Fruit fly (Drosophila melanogaster) whole organism, embryonic: ENCODE measurements around the gene tank.

ENCODE experiments used
- Ada2b ChIP-seq: fragments of 200-800 bp; sonication (Bioruptor generic); IDR thresholded peaks from 2 replicates; pipeline ENCODE4 v1.3.6; 2022; ENCODE audit warnings: missing biosample characterization, missing genetic modification characterization
- Awh ChIP-seq: fragments of 200-800 bp; sonication (Bioruptor generic); IDR thresholded peaks from 2 replicates; pipeline ENCODE4, ENCODE4 v1.3.6; 2022; ENCODE audit warnings: missing biosample characterization, missing genetic modification characterization
- BEAF-32 ChIP-seq: fragments of 200-800 bp; sonication (Bioruptor generic); optimal IDR thresholded peaks from 3 replicates; lab custom pipeline; 2017; ENCODE audit warnings: missing biosample characterization, missing genetic modification characterization, mild to moderate bottlenecking, moderate library complexity, missing genetic modification reagents
- Bgb ChIP-seq: fragments of 200-800 bp; sonication (Bioruptor generic); IDR thresholded peaks from 2 replicates; pipeline ENCODE4 v1.3.6; 2022; ENCODE audit warnings: missing biosample characterization, missing genetic modification characterization; ENCODE audit not compliant: partially characterized antibody
- CG10543 ChIP-seq: fragments of 200-800 bp; sonication (Bioruptor generic); optimal IDR thresholded peaks from 3 replicates; lab custom pipeline; 2017; ENCODE audit warnings: missing biosample characterization, mild to moderate bottlenecking, missing genetic modification characterization, moderate library complexity
- CG11093 ChIP-seq: fragments of 200-800 bp; sonication (Bioruptor generic); IDR thresholded peaks from 3 replicates; pipeline ENCODE4 v1.3.6; 2022; ENCODE audit warnings: missing biosample characterization, missing genetic modification characterization
- CG11247 ChIP-seq: fragments of 200-800 bp; sonication (Bioruptor generic); IDR thresholded peaks from 2 replicates; pipeline ENCODE4 v1.3.6; 2022; ENCODE audit warnings: missing biosample characterization, missing genetic modification characterization
- CG11696 ChIP-seq: fragments of 200-800 bp; sonication (Bioruptor generic); IDR thresholded peaks from 2 replicates; pipeline ENCODE4 v1.3.6; 2022; ENCODE audit warnings: missing biosample characterization, missing genetic modification characterization
- CG12299 ChIP-seq: fragments of 200-800 bp; sonication (Bioruptor generic); optimal IDR thresholded peaks from 2 replicates; lab custom pipeline; 2018; ENCODE audit warnings: missing biosample characterization, mild to moderate bottlenecking, missing genetic modification characterization
- CG17328 ChIP-seq: fragments of 200-800 bp; sonication (Bioruptor generic); IDR thresholded peaks from 2 replicates; pipeline ENCODE4 v1.3.6; 2022; ENCODE audit warnings: missing biosample characterization, missing genetic modification characterization
- CG17359 ChIP-seq: fragments of 200-800 bp; sonication (Bioruptor generic); optimal IDR thresholded peaks from 3 replicates; lab custom pipeline; 2018; ENCODE audit warnings: missing biosample characterization, mild to moderate bottlenecking, missing genetic modification characterization, moderate library complexity
- CG17385 ChIP-seq: fragments of 200-800 bp; sonication (Bioruptor generic); optimal IDR thresholded peaks from 3 replicates; lab custom pipeline; 2018; ENCODE audit warnings: missing biosample characterization, mild to moderate bottlenecking, missing genetic modification characterization
- CG2712 ChIP-seq: fragments of 200-800 bp; optimal IDR thresholded peaks from 3 replicates; lab custom pipeline; 2019; ENCODE audit warnings: missing biosample characterization, mild to moderate bottlenecking, missing genetic modification characterization, moderate library complexity
- CG31224 ChIP-seq: fragments of 200-800 bp; sonication (Bioruptor generic); IDR thresholded peaks from 2 replicates; pipeline ENCODE4 v1.3.6; 2022; ENCODE audit warnings: missing biosample characterization, missing genetic modification characterization
- CG31365 ChIP-seq: fragments of 200-800 bp; sonication (Bioruptor generic); optimal IDR thresholded peaks from 2 replicates; lab custom pipeline; 2018; ENCODE audit warnings: missing biosample characterization, mild to moderate bottlenecking, missing genetic modification characterization
- CG32767 ChIP-seq: fragments of 200-800 bp; sonication (Bioruptor generic); IDR thresholded peaks from 2 replicates; pipeline ENCODE4 v1.3.6; 2022; ENCODE audit warnings: missing biosample characterization, missing genetic modification characterization
- CG32772 ChIP-seq: fragments of 200-800 bp; sonication (Bioruptor generic); IDR thresholded peaks from 2 replicates; pipeline ENCODE4 v1.3.6; 2022; ENCODE audit warnings: missing biosample characterization, missing genetic modification characterization
- CG33213 ChIP-seq: fragments of 200-800 bp; sonication (Bioruptor generic); optimal IDR thresholded peaks from 3 replicates; lab custom pipeline; 2016; ENCODE audit warnings: missing biosample characterization, missing genetic modification characterization
- CG34224 ChIP-seq: fragments of 200-800 bp; sonication (Bioruptor generic); IDR thresholded peaks from 3 replicates; pipeline ENCODE4 v1.3.6; 2022; ENCODE audit warnings: missing biosample characterization, missing genetic modification characterization; ENCODE audit not compliant: partially characterized antibody
- CG6765 ChIP-seq: fragments of 200-800 bp; sonication (Bioruptor generic); optimal IDR thresholded peaks from 3 replicates; lab custom pipeline; 2017; ENCODE audit warnings: missing biosample characterization, mild to moderate bottlenecking, missing genetic modification characterization
- CG7963 ChIP-seq: fragments of 200-800 bp; sonication (Bioruptor generic); IDR thresholded peaks from 3 replicates; pipeline ENCODE4 v1.3.6; 2022; ENCODE audit warnings: missing biosample characterization, missing genetic modification characterization; ENCODE audit not compliant: partially characterized antibody
- CG7987 ChIP-seq: fragments of 200-800 bp; sonication (Bioruptor generic); optimal IDR thresholded peaks from 2 replicates; lab custom pipeline; 2018; ENCODE audit warnings: missing biosample characterization, mild to moderate bottlenecking, missing genetic modification characterization, moderate library complexity
- CG8290 ChIP-seq, 3 experiments: fragments of 200-800 bp; sonication (Bioruptor generic); optimal IDR thresholded peaks; 2 replicates each; lab custom pipeline; 2016 to 2019; ENCODE audit warnings: missing biosample characterization in 3 of 3, missing genetic modification characterization in 3 of 3, mild to moderate bottlenecking in 2 of 3, moderate library complexity in 1 of 3
- D ChIP-seq, 2 experiments: fragments of 200-800 bp in 1 of 2; fragments of >200 bp in 1 of 2; sonication (Bioruptor generic) in 1 of 2; optimal IDR thresholded peaks; 2 replicates in 1 of 2; 3 replicates in 1 of 2; lab custom pipeline; 2017; ENCODE audit warnings: mild to moderate bottlenecking in 1 of 2, missing biosample characterization in 1 of 2, missing genetic modification characterization in 1 of 2, missing genetic modification reagents in 1 of 2
- Deaf1 ChIP-seq: fragments of 200-800 bp; optimal IDR thresholded peaks from 3 replicates; lab custom pipeline; 2019; ENCODE audit warnings: missing biosample characterization, mild to moderate bottlenecking, missing genetic modification characterization, moderate library complexity
- HLH4C ChIP-seq: fragments of 200-800 bp; sonication (Bioruptor generic); IDR thresholded peaks from 3 replicates; pipeline ENCODE4 v1.3.6; 2022; ENCODE audit warnings: missing biosample characterization, missing genetic modification characterization; ENCODE audit not compliant: partially characterized antibody
- HLHmδ ChIP-seq: fragments of 200-800 bp; sonication (Bioruptor generic); optimal IDR thresholded peaks from 2 replicates; lab custom pipeline; 2018; ENCODE audit warnings: missing biosample characterization, mild to moderate bottlenecking, missing genetic modification characterization, moderate library complexity
- Hr78 ChIP-seq, 2 experiments: fragments of 200-800 bp in 1 of 2; fragments of >200 bp in 1 of 2; sonication (Bioruptor generic) in 1 of 2; optimal IDR thresholded peaks; 2 replicates each; lab custom pipeline; 2017 to 2019; ENCODE audit warnings: missing biosample characterization in 2 of 2, missing genetic modification characterization in 2 of 2, mild to moderate bottlenecking in 1 of 2, moderate library complexity in 1 of 2
- Lhr ChIP-seq: fragments of 200-800 bp; sonication (Bioruptor generic); optimal IDR thresholded peaks from 3 replicates; lab custom pipeline; 2017; ENCODE audit warnings: mild to moderate bottlenecking, missing biosample characterization, missing genetic modification reagents, missing genetic modification characterization
- Med ChIP-seq: fragments of 200-800 bp; sonication (Bioruptor generic); peaks from one replicate; lab custom pipeline; 2016; ENCODE audit warnings: missing biosample characterization, missing genetic modification characterization, mild to moderate bottlenecking, inconsistent platforms, moderate library complexity
- NFAT ChIP-seq: fragments of 200-800 bp; sonication (Bioruptor generic); IDR thresholded peaks from 2 replicates; pipeline ENCODE4 v1.3.6; 2022; ENCODE audit warnings: missing biosample characterization, missing genetic modification characterization
- Nf-YB ChIP-seq: fragments of 200-800 bp; sonication (Bioruptor generic); optimal IDR thresholded peaks from 3 replicates; lab custom pipeline; 2019; ENCODE audit warnings: missing biosample characterization, mild to moderate bottlenecking, missing genetic modification characterization, moderate library complexity
- Xbp1 ChIP-seq: fragments of 200-800 bp; sonication (Bioruptor generic); optimal IDR thresholded peaks from 3 replicates; lab custom pipeline; 2016; ENCODE audit warnings: missing biosample characterization, mild to moderate bottlenecking, missing genetic modification characterization
- ato ChIP-seq: fragments of 200-800 bp; sonication (Bioruptor generic); IDR thresholded peaks from 2 replicates; pipeline ENCODE4 v1.3.6; 2022; ENCODE audit warnings: missing biosample characterization, missing genetic modification characterization; ENCODE audit not compliant: partially characterized antibody
- gcm ChIP-seq: fragments of 200-800 bp; sonication (Bioruptor generic); optimal IDR thresholded peaks from 2 replicates; lab custom pipeline; 2019; ENCODE audit warnings: missing biosample characterization, mild to moderate bottlenecking, missing genetic modification characterization, moderate library complexity
- gro ChIP-seq: fragments of 200-800 bp; sonication (Bioruptor generic); optimal IDR thresholded peaks from 2 replicates; lab custom pipeline; 2016; ENCODE audit warnings: missing biosample characterization, missing genetic modification characterization
- insv ChIP-seq, 2 experiments: fragments of 200-800 bp; sonication (Bioruptor generic); optimal IDR thresholded peaks; 3 replicates each; lab custom pipeline; 2016 to 2018; ENCODE audit warnings: missing biosample characterization in 2 of 2, missing genetic modification characterization in 2 of 2
- lola ChIP-seq, 3 experiments: fragments of >200 bp in 2 of 3; fragments of 200-800 bp in 1 of 3; sonication (Bioruptor generic) in 1 of 3; optimal IDR thresholded peaks; 2 replicates each; lab custom pipeline; 2017 to 2019; ENCODE audit warnings: missing biosample characterization in 3 of 3, missing genetic modification characterization in 3 of 3, mild to moderate bottlenecking in 1 of 3, moderate library complexity in 1 of 3
- mirr ChIP-seq: fragments of 200-800 bp; sonication (Bioruptor generic); optimal IDR thresholded peaks from 3 replicates; lab custom pipeline; 2018; ENCODE audit warnings: missing biosample characterization, mild to moderate bottlenecking, missing genetic modification characterization
- onecut ChIP-seq: fragments of 200-800 bp; sonication (Bioruptor generic); IDR thresholded peaks from 2 replicates; pipeline ENCODE4 v1.3.6; 2022; ENCODE audit warnings: missing biosample characterization, missing genetic modification characterization
- pfk ChIP-seq: fragments of 200-800 bp; sonication (Bioruptor generic); optimal IDR thresholded peaks from 2 replicates; lab custom pipeline; 2018; ENCODE audit warnings: missing biosample characterization, mild to moderate bottlenecking, missing genetic modification characterization, moderate library complexity
- pzg ChIP-seq: fragments of 200-800 bp; sonication (Bioruptor generic); optimal IDR thresholded peaks from 3 replicates; lab custom pipeline; 2018; ENCODE audit warnings: missing biosample characterization, mild to moderate bottlenecking, missing genetic modification characterization, moderate library complexity
- rib ChIP-seq: fragments of 200-800 bp; sonication (Bioruptor generic); IDR thresholded peaks from 2 replicates; pipeline ENCODE4 v1.3.6; 2022; ENCODE audit warnings: missing biosample characterization, missing genetic modification characterization
- so ChIP-seq: fragments of 200-800 bp; sonication (Bioruptor generic); IDR thresholded peaks from 3 replicates; pipeline ENCODE4 v1.3.6; 2022; ENCODE audit warnings: missing biosample characterization, missing genetic modification characterization
- stwl ChIP-seq: fragments of 200-800 bp; sonication (Bioruptor generic); optimal IDR thresholded peaks from 3 replicates; lab custom pipeline; 2018; ENCODE audit warnings: missing biosample characterization, mild to moderate bottlenecking, missing genetic modification characterization, moderate library complexity
- z ChIP-seq: fragments of 200-800 bp; sonication (Bioruptor generic); IDR thresholded peaks from 3 replicates; pipeline ENCODE4 v1.3.6; 2022; ENCODE audit warnings: missing biosample characterization, missing genetic modification characterization

The tank gene

DNA sequence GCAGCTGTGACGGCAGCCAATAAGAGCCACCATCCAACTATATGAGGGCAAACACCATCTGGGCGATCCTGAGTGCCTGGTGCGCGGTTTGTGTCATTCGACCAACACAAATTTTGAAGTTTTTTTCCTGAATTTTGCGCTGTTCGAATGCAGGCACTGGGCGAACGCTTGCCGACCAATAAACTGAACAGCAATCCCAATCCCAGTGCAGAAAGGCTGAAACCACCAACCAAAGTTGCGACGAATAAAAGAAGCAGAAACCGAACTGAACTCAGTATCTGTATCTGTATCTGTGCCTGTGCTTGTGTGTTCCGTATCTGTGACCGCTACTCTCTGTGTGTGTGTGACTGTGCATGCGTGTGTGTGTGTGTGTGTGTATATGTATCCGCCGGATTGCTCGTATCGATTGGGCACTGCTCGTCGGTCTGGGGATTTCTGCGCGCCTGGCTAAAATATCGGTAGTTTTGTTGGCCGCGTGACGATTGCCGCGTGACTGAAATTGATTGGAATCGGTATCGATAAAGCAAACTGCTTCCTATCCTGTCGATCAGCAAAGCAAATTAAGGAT lies 26.2 kb downstream of the tank start (continued):
- TF ChIP-seq Awh = 0 out of 2 replicates have a peak, but pooled peaks have one; percentile 15
- TF ChIP-seq Deaf1 (tag; lab: Kevin White, UChicago) = peak; percentile 80
- TF ChIP-seq gro = peak; percentile 13
- TF ChIP-seq CG33213 (GFP tag; lab: Kevin White, UChicago) = peak; percentile 23
- TF ChIP-seq CG6765 (GFP tag; lab: Kevin White, UChicago) = peak; percentile 23
- peak in 1 of 3 experiments; percentile 90 for TF ChIP-seq lola (GFP tag; optimal IDR thresholded peaks at IDR 0.05; lab: Kevin White, UChicago)
- peak; percentile 46 for TF ChIP-seq pfk (GFP tag; lab: Kevin White, UChicago)
- TF ChIP-seq CG32772 (GFP tag; lab: Robert Waterston, UW) = peak; percentile 71; the same call in 1 of the 2 replicates
- TF ChIP-seq Bgb (GFP tag; lab: Robert Waterston, UW) = peak; percentile 76
- TF ChIP-seq Nf-YB (GFP tag; lab: Kevin White, UChicago) = peak; percentile 100
- peak; percentile 30 for TF ChIP-seq CG2712 (tag; lab: Kevin White, UChicago)
- TF ChIP-seq BEAF-32 (GFP tag; lab: Kevin White, UChicago) = peak; percentile 71
- TF ChIP-seq Lhr (GFP tag; lab: Kevin White, UChicago) = peak; percentile 97
- TF ChIP-seq so = peak; percentile 65; the same call in 2 of the 3 replicates
- TF ChIP-seq mirr (GFP tag; lab: Kevin White, UChicago) = peak; percentile 72
- TF ChIP-seq Med (GFP tag; lab: Kevin White, UChicago) = peak; percentile 69
- TF ChIP-seq ato (GFP tag; lab: Robert Waterston, UW) = peak; percentile 73
- TF ChIP-seq CG32767 = peak; percentile 86
- peak; percentile 71 for TF ChIP-seq CG7963 (GFP tag; lab: Robert Waterston, UW)
- TF ChIP-seq HLH4C (GFP tag; lab: Robert Waterston, UW) = peak; percentile 60; the same call in 1 of the 3 replicates
- TF ChIP-seq CG31224 (GFP tag; lab: Robert Waterston, UW) = peak; percentile 100
- peak; percentile 95 for TF ChIP-seq CG10543
- TF ChIP-seq CG31365 (tag; lab: Kevin White, UChicago) = peak; percentile 44
- TF ChIP-seq onecut (GFP tag; lab: Robert Waterston, UW) = peak; percentile 100
- 0 out of 3 replicates have a peak, but pooled peaks have one; percentile 35 for TF ChIP-seq z (GFP tag; lab: Robert Waterston, UW)
- peak; percentile 26 for TF ChIP-seq CG17359 (tag; lab: Kevin White, UChicago)
- peak in 1 of 2 experiments; percentile 52 for TF ChIP-seq Hr78 (GFP tag; optimal IDR thresholded peaks at IDR 0.05; lab: Kevin White, UChicago)
- no peak for TF ChIP-seq CG11247
- peak; percentile 32; the same call in 1 of the 2 replicates for TF ChIP-seq NFAT (GFP tag; lab: Robert Waterston, UW)
- TF ChIP-seq CG11093 (GFP tag; lab: Robert Waterston, UW) = no peak
- peak; percentile 89 for TF ChIP-seq rib (GFP tag; lab: Robert Waterston, UW)
- no peak for TF ChIP-seq gcm (GFP tag; lab: Kevin White, UChicago)
- no peak for TF ChIP-seq insv (GFP tag; optimal IDR thresholded peaks at IDR 0.05; lab: Kevin White, UChicago)
- TF ChIP-seq D (optimal IDR thresholded peaks at IDR 0.05; lab: Kevin White, UChicago) = peak; percentile 95
- TF ChIP-seq D (GFP tag; optimal IDR thresholded peaks at IDR 0.05; lab: Kevin White, UChicago) = no peak
- peak; percentile 13 for TF ChIP-seq pzg (GFP tag; lab: Kevin White, UChicago)
- TF ChIP-seq CG17385 = peak; percentile 79
- no peak for TF ChIP-seq CG17328 (GFP tag; lab: Robert Waterston, UW)
- TF ChIP-seq Xbp1 (GFP tag; lab: Kevin White, UChicago) = no peak
- peak; percentile 80 for TF ChIP-seq CG34224 (GFP tag; lab: Robert Waterston, UW)
- TF ChIP-seq CG8290 (GFP tag; optimal IDR thresholded peaks at IDR 0.05; lab: Kevin White, UChicago) = no peak
- peak in 1 of 2 experiments; percentile 77 for TF ChIP-seq CG8290 (tag; optimal IDR thresholded peaks at IDR 0.05; lab: Kevin White, UChicago)
- TF ChIP-seq CG7987 (GFP tag; lab: Kevin White, UChicago) = peak; percentile 63
- peak; percentile 4 for TF ChIP-seq CG12299 (tag; lab: Kevin White, UChicago)
- TF ChIP-seq stwl (tag; lab: Kevin White, UChicago) = peak; percentile 33
- TF ChIP-seq Ada2b (GFP tag; lab: Robert Waterston, UW) = no peak
- TF ChIP-seq HLHmδ = peak; percentile 82
- 0 out of 2 replicates have a peak, but pooled peaks have one; percentile 12 for TF ChIP-seq CG11696 (GFP tag; lab: Robert Waterston, UW)
